Fruit fly (Drosophila melanogaster) whole organism, pupa: Measurements from ENCODE around the gene CG10750.

Experiments used
- CG17806 ChIP-seq: fragments of 200-800 bp; sonication (Bioruptor generic); optimal IDR thresholded peaks from 2 replicates; lab custom pipeline; 2018; ENCODE audit warnings: missing biosample characterization, mild to moderate bottlenecking, missing genetic modification characterization, moderate library complexity
- CG4496 ChIP-seq: fragments of 200-800 bp; sonication (Bioruptor generic); IDR thresholded peaks from 3 replicates; pipeline ENCODE4 v1.3.6; 2022; ENCODE audit warnings: missing biosample characterization, missing genetic modification characterization
- D1 ChIP-seq: fragments of 200-800 bp; sonication (Bioruptor generic); optimal IDR thresholded peaks from 2 replicates; lab custom pipeline; 2018; ENCODE audit warnings: missing biosample characterization, mild to moderate bottlenecking, missing genetic modification characterization, moderate library complexity
- EcR ChIP-seq: fragments of 200-800 bp; sonication (Bioruptor generic); optimal IDR thresholded peaks from 3 replicates; lab custom pipeline; 2019; ENCODE audit warnings: missing biosample characterization, missing genetic modification characterization, mild to moderate bottlenecking, moderate library complexity, missing genetic modification reagents
- Ets98B ChIP-seq: fragments of 200-800 bp; sonication (Bioruptor generic); IDR thresholded peaks from 2 replicates; pipeline ENCODE4 v1.3.6; 2022; ENCODE audit warnings: missing biosample characterization, missing genetic modification characterization
- Pif1B ChIP-seq: fragments of 200-800 bp; sonication (Bioruptor generic); optimal IDR thresholded peaks from 3 replicates; lab custom pipeline; 2016; ENCODE audit warnings: missing biosample characterization, missing genetic modification characterization
- gl ChIP-seq: fragments of 200-800 bp; sonication (Bioruptor generic); optimal IDR thresholded peaks from 2 replicates; lab custom pipeline; 2018; ENCODE audit warnings: missing biosample characterization, mild to moderate bottlenecking, missing genetic modification characterization

dm6 chr2L:19333972-19334371, 33.9 kb downstream of the CG10750 start:
- TF ChIP-seq D1 (no peak), CG17806 (tag; lab: Kevin White, UChicago) (no peak), CG4496 (GFP tag; lab: Robert Waterston, UW) (no peak), Ets98B (no peak), gl (no peak), EcR (GFP tag; lab: Kevin White, UChicago) (no peak), Pif1B (no peak)
